Fruit fly (Drosophila melanogaster) whole organism, wandering third instar larva: ENCODE results near the gene MetRS-m.

Experiments
- CG32264 ChIP-seq: fragments of 200-800 bp; sonication (Bioruptor generic); optimal IDR thresholded peaks from 2 replicates; lab custom pipeline; 2016; ENCODE audit warnings: missing biosample characterization, missing genetic modification characterization
- fru ChIP-seq: fragments of 200-800 bp; sonication (Bioruptor generic); optimal IDR thresholded peaks from 3 replicates; lab custom pipeline; 2016; ENCODE audit warnings: missing biosample characterization, mild to moderate bottlenecking, missing genetic modification characterization
- lola ChIP-seq: fragments of >200 bp; optimal IDR thresholded peaks from 2 replicates; lab custom pipeline; 2017; ENCODE audit warnings: missing biosample characterization, missing genetic modification characterization

DNA sequence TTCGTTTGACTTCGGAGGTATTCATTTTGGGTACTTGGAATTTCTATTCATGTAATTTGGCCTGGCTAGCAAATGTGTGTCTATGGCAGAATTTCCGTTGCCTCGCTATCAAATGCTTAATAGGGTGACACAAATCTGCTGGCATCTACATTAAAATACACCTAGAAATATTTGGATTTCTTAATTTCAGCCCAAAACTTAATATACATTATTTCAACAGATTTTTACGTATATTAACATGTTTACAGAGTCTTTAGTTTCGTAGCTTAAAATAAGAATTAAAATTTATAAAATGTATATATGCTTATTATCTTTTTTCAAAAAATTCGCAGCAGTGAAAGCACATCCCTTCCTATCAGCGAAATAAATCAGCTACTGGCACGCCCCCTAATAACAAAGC, 30.7 kb downstream of the MetRS-m start, which contains the start of gene CG9624:
- no peak for TF ChIP-seq fru (GFP tag; lab: Kevin White, UChicago)
- TF ChIP-seq CG32264 (GFP tag; lab: Kevin White, UChicago), result no peak
- TF ChIP-seq lola (GFP tag; lab: Kevin White, UChicago), result no peak
